Worm (Caenorhabditis elegans): ENCODE results near the gene ttr-54.

The ttr-54 gene

DNA sequence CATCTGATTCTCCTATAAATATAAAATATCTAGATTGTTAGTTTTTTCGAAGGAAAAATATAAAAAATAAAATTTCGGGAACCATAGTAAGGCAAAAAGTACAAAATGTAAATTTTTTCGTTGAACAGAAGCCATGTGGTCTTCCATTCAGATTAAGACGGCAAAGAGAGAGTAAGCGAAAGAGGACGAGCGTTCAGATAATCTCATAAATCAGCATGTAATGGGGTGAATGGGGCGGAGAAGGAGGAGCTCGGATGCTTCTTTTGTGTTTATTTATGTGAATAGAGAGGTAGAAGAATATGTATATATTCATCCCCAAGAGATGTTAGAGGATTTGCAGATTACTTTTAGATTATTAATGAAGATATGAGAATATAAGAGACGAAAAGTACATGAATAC is 18.8 kb downstream of the ttr-54 start, which contains the start of gene pxf-1:
pxf-1 (minus strand) TSS at position 14 of the 400 bp plus-strand sequence.
- TF ChIP-seq dao-5 (tag; optimal IDR thresholded peaks at IDR 0.05) (no peak), W03F9.2 (tag; optimal IDR thresholded peaks at IDR 0.05) (no peak), him-1 (tag; optimal IDR thresholded peaks at IDR 0.05) (no peak)

DNA sequence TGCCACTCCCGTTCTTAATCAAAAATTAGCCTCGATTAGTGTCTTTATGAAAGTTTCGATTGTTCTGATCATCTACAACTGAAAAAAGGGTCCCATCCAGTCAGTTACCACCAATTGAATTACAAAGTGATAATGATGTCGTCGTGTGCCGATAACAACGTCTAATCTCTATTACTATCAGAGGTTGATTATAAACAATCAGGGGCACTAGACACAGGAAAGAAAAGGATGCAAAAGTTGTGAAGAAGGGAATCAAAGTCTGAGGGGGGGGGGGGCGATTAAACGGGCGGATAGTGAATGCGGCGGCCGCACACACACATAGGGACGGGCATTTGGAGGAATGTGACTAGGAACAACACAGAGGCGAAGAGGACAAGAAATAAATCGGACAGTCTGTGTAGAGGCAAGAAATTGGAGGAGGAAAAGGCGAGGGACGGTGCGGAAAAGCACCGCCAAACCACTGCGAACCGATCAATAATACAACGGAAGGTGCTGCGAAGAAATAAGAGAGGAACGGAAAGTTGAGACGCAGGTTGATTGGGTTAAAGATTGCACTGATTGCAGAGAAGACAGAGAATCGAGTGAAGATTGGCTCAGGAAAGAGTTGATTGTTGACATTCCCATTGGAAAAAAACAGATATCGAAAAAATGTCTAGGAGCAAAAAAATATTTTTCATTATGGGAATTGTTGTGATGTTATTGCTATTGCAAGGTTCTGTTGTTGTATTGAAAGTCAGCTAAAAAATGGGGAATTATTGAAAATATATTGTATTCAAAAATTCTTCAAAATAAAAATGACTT is 19.6 kb downstream of the ttr-54 start:
- TF ChIP-seq dao-5 (tag; optimal IDR thresholded peaks at IDR 0.05) (no peak), him-1 (tag; optimal IDR thresholded peaks at IDR 0.05) (no peak), W03F9.2 (tag; optimal IDR thresholded peaks at IDR 0.05) (no peak)

DNA sequence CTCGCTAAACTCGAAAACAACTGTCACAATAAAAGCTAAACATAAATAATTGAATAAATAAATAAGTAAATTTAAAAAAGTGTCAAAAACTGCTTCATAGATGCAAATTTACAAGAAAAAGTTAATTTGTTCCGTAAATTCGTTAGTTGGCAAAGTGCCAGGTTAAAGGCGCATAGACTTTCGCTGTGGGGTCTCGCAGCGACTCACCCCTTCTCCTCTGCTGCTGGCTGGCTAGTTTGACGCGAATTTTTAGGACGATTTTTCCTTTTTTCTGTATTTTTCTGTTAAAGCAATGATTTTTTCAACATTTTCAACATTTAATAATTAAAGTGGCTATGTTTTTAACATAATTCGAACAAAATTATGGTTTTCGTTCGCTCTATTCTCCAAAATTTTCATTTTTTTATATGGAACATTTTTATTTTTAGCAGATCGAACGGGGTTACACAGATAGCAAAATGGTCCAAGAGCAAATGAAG is 20.7 kb downstream of the ttr-54 start, which contains the start of gene rack-1:
rack-1 (plus strand) TSS at position 429 of the 479 bp plus-strand sequence.
- peak; percentile 74 for TF ChIP-seq W03F9.2 (tag; optimal IDR thresholded peaks at IDR 0.05)
- peak; percentile 8 for TF ChIP-seq him-1 (tag; optimal IDR thresholded peaks at IDR 0.05)
- no peak for TF ChIP-seq dao-5 (tag; optimal IDR thresholded peaks at IDR 0.05)

DNA sequence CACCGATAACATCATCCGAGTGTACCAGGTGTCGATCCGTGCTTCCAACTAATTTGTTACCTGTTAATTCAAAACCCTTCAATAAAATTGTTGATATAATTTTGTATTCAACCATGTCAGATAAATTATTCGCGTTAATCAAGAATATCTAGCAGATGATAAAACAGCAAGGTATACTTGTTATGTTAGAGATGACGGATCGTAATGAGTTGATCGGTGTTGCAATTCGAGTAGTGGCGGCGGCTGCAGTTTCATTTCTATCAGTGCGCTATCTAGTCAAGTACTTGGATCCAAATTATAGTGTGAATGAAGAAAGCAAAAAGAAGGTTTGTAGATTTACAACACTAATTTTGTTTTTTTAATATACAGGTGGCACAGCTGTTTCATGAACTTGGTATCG is 22.2 kb downstream of the ttr-54 start, which contains the start of gene mspn-1:
mspn-1 (plus strand) TSS at position 190 of the 400 bp plus-strand sequence.
- TF ChIP-seq W03F9.2 (tag; optimal IDR thresholded peaks at IDR 0.05), result no peak
- no peak for TF ChIP-seq dao-5 (tag; optimal IDR thresholded peaks at IDR 0.05)
- no peak for TF ChIP-seq him-1 (tag; optimal IDR thresholded peaks at IDR 0.05)

DNA sequence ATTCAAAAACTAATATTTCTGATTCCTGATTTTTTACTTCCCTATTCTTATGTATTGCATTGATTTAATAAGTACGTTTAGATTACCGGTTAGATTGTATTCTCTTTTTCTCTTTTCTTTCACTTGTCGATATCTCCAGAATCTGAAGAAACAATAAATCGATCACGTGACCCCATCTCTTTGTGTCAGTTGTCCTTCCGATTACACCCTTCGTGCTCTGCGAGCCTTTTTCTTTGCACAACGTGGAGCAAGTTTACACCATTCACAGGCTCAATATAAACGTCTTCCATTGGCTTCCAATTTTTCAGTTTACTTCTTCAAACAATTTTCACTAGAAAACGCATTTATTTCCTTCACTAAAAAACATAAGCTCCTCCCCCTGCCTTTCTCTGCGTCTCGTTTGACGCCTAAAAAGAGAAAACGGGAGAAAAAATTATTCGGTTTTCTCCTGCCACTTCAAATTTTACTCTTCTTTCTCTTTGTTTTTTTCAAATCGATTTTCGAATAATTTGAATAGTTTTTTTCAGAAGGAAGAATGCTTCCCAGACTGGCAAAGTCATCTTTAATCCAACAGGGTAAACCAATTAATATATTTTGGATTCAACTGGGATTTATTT is 24.7 kb downstream of the ttr-54 start, which contains the start of gene gta-1:
gta-1 (plus strand) TSS at position 528 of the 617 bp plus-strand sequence.
- TF ChIP-seq W03F9.2 (tag; optimal IDR thresholded peaks at IDR 0.05) (no peak), dao-5 (tag; optimal IDR thresholded peaks at IDR 0.05) (no peak), him-1 (tag; optimal IDR thresholded peaks at IDR 0.05) (no peak)

DNA sequence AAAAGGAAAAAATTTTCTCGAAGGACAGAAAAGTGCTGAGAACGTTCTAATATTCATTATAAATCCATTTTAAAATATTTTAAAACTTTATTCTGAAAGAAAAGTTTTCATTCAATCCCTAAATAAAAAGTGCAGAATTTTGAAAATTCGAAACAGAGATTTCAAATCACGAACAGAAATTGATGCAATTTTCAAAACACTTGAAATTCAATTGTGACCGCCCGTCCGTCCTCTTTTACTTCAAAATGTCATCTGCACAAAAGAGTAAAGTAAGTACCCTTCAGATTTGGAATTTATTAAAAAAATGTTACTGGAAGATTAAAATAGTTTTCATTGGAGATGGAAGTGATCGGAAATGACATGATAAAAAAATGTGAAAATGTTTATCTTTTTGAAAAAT is 32.9 kb downstream of the ttr-54 start:
- no peak for TF ChIP-seq W03F9.2 (tag; optimal IDR thresholded peaks at IDR 0.05)
- TF ChIP-seq dao-5 (tag; optimal IDR thresholded peaks at IDR 0.05), result no peak
- TF ChIP-seq him-1 (tag; optimal IDR thresholded peaks at IDR 0.05), result no peak

DNA sequence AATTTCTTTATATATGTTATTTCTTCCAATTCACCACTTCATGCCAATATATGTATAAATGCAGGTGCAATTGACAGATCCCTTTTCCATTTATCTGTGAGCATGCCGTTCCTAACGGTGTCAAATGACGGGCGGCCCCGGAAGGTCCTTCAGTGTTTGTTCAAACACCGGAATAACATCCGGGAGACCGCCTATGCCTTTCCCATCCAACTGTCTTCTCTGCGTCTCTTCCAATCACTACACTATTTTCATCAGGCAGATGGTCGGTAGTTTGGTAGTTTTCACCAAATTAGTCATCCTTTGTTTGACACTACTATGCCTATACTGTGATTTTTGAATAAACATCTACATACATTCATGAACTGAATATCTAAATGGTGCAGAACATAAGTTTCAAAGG is 35.0 kb downstream of the ttr-54 start:
- TF ChIP-seq W03F9.2 (tag; optimal IDR thresholded peaks at IDR 0.05) (no peak), him-1 (tag; optimal IDR thresholded peaks at IDR 0.05) (no peak), dao-5 (tag; optimal IDR thresholded peaks at IDR 0.05) (no peak)

DNA sequence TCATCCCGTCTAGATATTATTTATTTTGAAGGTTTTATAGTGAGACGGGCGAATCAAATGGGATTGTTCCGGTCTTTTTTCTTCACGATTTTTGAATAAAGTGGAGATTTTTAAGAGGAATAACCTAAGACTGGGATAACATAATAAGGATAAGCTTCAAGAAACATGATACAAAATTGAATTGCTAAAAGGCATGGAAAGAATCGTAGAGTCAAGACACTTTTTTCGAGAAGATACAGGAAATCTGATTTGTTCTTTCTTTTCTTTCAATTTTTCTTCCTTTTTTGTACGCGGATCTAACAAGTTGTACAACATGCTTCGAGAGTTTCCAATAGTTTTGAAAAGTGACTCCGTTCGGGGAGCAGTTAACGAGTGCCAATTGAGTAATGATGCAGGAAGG is 35.9 kb downstream of the ttr-54 start:
- TF ChIP-seq him-1 (tag; optimal IDR thresholded peaks at IDR 0.05), result no peak
- no peak for TF ChIP-seq W03F9.2 (tag; optimal IDR thresholded peaks at IDR 0.05)
- TF ChIP-seq dao-5 (tag; optimal IDR thresholded peaks at IDR 0.05), result no peak

DNA sequence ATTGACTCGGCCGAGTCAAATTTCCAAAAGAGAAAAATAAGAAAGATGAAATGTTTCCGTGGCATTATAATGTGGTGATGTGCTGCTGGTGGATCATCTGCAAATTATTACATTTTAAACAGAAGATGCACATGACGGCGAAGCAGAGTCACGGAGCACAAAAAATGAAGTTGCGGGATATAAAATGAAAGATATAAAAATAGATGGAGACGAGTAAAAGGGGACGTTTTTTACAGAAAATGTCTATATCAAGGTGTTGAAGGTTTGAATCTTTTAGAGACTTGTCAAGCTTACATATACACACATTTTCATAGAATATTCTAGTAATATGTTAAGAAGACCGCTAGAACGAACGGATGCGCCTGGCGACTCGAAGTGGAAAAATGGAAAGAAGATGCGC is 38.8 kb downstream of the ttr-54 start, which contains the start of gene ptrg-1:
ptrg-1 (minus strand) TSS at position 101 of the 400 bp plus-strand sequence.
- TF ChIP-seq him-1 (tag; optimal IDR thresholded peaks at IDR 0.05) (no peak), dao-5 (tag; optimal IDR thresholded peaks at IDR 0.05) (no peak), W03F9.2 (tag; optimal IDR thresholded peaks at IDR 0.05) (no peak)

DNA sequence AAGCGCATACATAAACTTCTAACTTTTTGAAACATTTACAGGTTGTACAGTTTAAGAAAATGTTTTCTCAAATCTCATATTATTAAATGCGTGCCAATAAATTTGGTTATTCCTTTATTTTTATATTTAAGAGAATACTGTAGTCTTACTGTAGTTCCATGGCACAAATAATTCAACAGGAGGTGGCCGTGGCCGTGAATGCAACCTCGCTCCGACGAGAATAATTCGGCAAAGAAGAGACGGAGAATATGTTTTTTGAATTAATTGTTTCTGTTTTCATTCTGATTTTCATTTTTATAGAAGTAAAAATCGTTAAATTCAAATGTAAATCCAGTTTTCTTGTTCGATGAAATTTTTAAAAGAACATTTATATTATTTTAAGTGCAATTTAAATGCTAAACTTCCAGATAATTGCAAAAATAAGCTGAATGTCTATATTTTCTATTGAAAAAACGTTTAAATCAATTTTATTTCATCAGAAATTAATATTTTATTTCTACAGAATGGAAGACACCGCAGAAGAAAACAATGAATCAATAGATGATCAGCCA is 41.8 kb downstream of the ttr-54 start, which contains the start of gene gon-4:
gon-4 (plus strand) TSS at position 501 of the 551 bp plus-strand sequence.
- TF ChIP-seq W03F9.2 (tag; optimal IDR thresholded peaks at IDR 0.05) (peak; percentile 50), him-1 (tag; optimal IDR thresholded peaks at IDR 0.05) (no peak), dao-5 (tag; optimal IDR thresholded peaks at IDR 0.05) (no peak)

DNA sequence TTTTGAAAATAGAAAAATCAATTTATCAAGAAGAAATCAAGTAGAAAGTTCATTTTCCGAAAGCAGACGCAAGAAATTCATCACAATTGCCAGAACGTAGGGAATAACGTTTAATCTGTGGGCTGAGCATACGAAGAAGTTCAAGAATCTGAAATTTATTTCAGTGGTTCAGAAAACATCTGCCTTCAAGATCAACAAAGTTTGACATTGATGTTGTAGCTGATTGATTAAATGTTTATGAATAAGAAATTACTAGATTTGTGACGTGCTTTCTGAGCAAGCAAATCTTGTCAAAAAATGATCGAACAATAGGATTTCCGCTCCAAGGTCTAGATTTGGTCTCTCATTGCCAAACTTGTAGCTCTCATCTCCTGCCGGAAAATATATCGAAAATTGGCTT is 50.6 kb downstream of the ttr-54 start, which contains the start of gene K04D7.6:
K04D7.6 (minus strand) TSS at position 101 of the 400 bp plus-strand sequence.
- TF ChIP-seq W03F9.2 (tag; optimal IDR thresholded peaks at IDR 0.05), result no peak
- TF ChIP-seq him-1 (tag; optimal IDR thresholded peaks at IDR 0.05), result no peak
- TF ChIP-seq dao-5 (tag; optimal IDR thresholded peaks at IDR 0.05), result no peak

All from whole organism, L4/young adult.